Worm (Caenorhabditis elegans): ENCODE measurements around the gene B0250.5.

Gene B0250.5

DNA sequence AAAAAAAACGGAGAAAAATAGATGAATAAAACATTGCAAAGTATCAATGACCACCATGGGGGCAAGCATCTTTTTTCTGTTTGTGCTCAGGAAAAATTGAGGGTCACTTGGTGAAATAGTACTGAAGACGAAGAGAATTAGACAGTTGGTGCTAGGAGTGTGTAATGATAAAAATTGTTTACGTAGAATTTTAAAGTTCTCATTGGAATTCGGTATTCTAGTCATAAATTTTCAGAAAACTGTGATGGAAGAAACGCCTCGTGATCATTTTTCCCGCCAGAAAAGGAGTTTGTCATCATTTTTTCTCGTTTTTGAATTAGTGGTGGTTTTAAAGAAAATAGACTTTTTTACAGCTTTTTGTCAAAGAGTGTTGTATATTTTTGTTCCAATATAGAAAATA is 50.9 kb downstream of the B0250.5 start:
- TF ChIP-seq hlh-30 (tag; optimal IDR thresholded peaks at IDR 0.05; ENCODE audit: insufficient read depth) (no peak), ets-4 (tag; optimal IDR thresholded peaks at IDR 0.05) (no peak), C38D4.7 (GFP tag; optimal IDR thresholded peaks at IDR 0.05) (no peak), fax-1 (tag; optimal IDR thresholded peaks at IDR 0.05) (no peak), pax-1 (tag; optimal IDR thresholded peaks at IDR 0.05) (no peak), che-1 (tag; optimal IDR thresholded peaks at IDR 0.05) (no peak), eyg-1 (tag; optimal IDR thresholded peaks at IDR 0.05) (no peak)

DNA sequence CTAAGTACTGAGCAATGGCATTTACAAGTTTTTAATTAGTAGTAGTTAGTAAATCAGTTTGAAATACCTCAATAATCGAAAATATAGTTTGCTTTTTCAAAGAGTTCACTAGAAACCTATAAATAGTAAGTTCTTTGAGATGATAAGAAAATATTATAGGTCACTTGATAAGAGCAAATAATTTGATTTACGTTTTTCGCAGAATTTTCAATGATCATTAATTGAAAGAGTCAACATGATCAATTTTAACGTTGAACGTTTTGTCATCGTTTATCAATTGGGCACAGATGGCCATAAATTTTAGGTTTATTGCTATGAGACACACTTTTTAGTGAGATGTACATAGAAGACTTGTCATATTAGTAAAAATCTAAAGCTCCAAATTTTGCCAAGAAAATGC is 52.0 kb downstream of the B0250.5 start:
- no peak for TF ChIP-seq che-1 (tag; optimal IDR thresholded peaks at IDR 0.05)
- no peak for TF ChIP-seq pat-9 (tag; optimal IDR thresholded peaks at IDR 0.05)
- no peak for TF ChIP-seq ttx-3 (tag; optimal IDR thresholded peaks at IDR 0.05)
- no peak for TF ChIP-seq hlh-15 (tag; optimal IDR thresholded peaks at IDR 0.05)
- TF ChIP-seq sox-4 (tag; optimal IDR thresholded peaks at IDR 0.05) = no peak
- TF ChIP-seq hlh-13 (GFP tag; optimal IDR thresholded peaks at IDR 0.05) = no peak
- TF ChIP-seq hlh-8 (tag; optimal IDR thresholded peaks at IDR 0.05) = no peak
- TF ChIP-seq madf-2 (tag; optimal IDR thresholded peaks at IDR 0.05) = no peak
- TF ChIP-seq hlh-30 (tag; optimal IDR thresholded peaks at IDR 0.05; ENCODE audit: insufficient read depth) = no peak
- no peak for TF ChIP-seq pqm-1 (tag; optimal IDR thresholded peaks at IDR 0.05)
- TF ChIP-seq ahr-1 (tag; optimal IDR thresholded peaks at IDR 0.05) = no peak
- TF ChIP-seq unc-42 (tag; optimal IDR thresholded peaks at IDR 0.05) = no peak
- TF ChIP-seq pag-3 (tag; optimal IDR thresholded peaks at IDR 0.05; ENCODE audit: borderline replicate concordance) = no peak
- no peak for TF ChIP-seq ceh-24 (tag; optimal IDR thresholded peaks at IDR 0.05)
- no peak for TF ChIP-seq unc-3 (GFP tag; conservative IDR thresholded peaks at IDR 0.05)
- TF ChIP-seq unc-3 (tag; optimal IDR thresholded peaks at IDR 0.05) = no peak
- no peak for TF ChIP-seq ceh-18 (tag; optimal IDR thresholded peaks at IDR 0.05)
- no peak for TF ChIP-seq npax-4 (tag; optimal IDR thresholded peaks at IDR 0.05)

Measured in whole organism, late embryonic.